Fruit fly (Drosophila melanogaster) whole organism, pupa: ENCODE data around the gene Shab.

Source experiments
- CG10348 ChIP-seq: fragments of 200-800 bp; sonication (Bioruptor generic); IDR thresholded peaks from 2 replicates; pipeline ENCODE4 v1.3.6; 2022; ENCODE audit warnings: missing biosample characterization, missing genetic modification characterization
- CG12605 ChIP-seq: fragments of 200-800 bp; sonication (Bioruptor generic); IDR thresholded peaks from 2 replicates; pipeline ENCODE4 v1.3.6; 2022; ENCODE audit warnings: missing biosample characterization, missing genetic modification characterization
- CG13204 ChIP-seq: fragments of 200-800 bp; sonication (Bioruptor generic); optimal IDR thresholded peaks from 2 replicates; lab custom pipeline; 2018; ENCODE audit warnings: missing biosample characterization, mild to moderate bottlenecking, missing genetic modification characterization, moderate library complexity
- CG14655 ChIP-seq: fragments of 200-800 bp; sonication (Bioruptor generic); optimal IDR thresholded peaks from 3 replicates; lab custom pipeline; 2017; ENCODE audit warnings: mild to moderate bottlenecking, missing biosample characterization, missing genetic modification reagents, missing genetic modification characterization
- CG15710 ChIP-seq: fragments of 200-800 bp; sonication (Bioruptor generic); optimal IDR thresholded peaks from 2 replicates; lab custom pipeline; 2018; ENCODE audit warnings: missing biosample characterization, mild to moderate bottlenecking, missing genetic modification characterization, moderate library complexity
- CG17806 ChIP-seq: fragments of 200-800 bp; sonication (Bioruptor generic); optimal IDR thresholded peaks from 2 replicates; lab custom pipeline; 2018; ENCODE audit warnings: missing biosample characterization, mild to moderate bottlenecking, missing genetic modification characterization, moderate library complexity
- CG32121 ChIP-seq: fragments of 200-800 bp; sonication (Bioruptor generic); IDR thresholded peaks from 2 replicates; pipeline ENCODE4 v1.3.6; 2022; ENCODE audit warnings: missing biosample characterization, missing genetic modification characterization
- CG34367 ChIP-seq: fragments of 200-800 bp; sonication (Bioruptor generic); optimal IDR thresholded peaks from 2 replicates; lab custom pipeline; 2018; ENCODE audit warnings: missing biosample characterization, mild to moderate bottlenecking, missing genetic modification characterization
- CG4496 ChIP-seq: fragments of 200-800 bp; sonication (Bioruptor generic); IDR thresholded peaks from 3 replicates; pipeline ENCODE4 v1.3.6; 2022; ENCODE audit warnings: missing biosample characterization, missing genetic modification characterization
- CG8159 ChIP-seq: fragments of 200-800 bp; sonication (Bioruptor generic); optimal IDR thresholded peaks from 3 replicates; lab custom pipeline; 2018; ENCODE audit warnings: missing biosample characterization, mild to moderate bottlenecking, missing genetic modification characterization, moderate library complexity
- CG8301 ChIP-seq: fragments of 200-800 bp; sonication (Bioruptor generic); optimal IDR thresholded peaks from 2 replicates; lab custom pipeline; 2018; ENCODE audit warnings: missing biosample characterization, mild to moderate bottlenecking, missing genetic modification characterization
- CG9948 ChIP-seq: fragments of 200-800 bp; sonication (Bioruptor generic); optimal IDR thresholded peaks from 2 replicates; lab custom pipeline; 2018; ENCODE audit warnings: missing biosample characterization, mild to moderate bottlenecking, missing genetic modification characterization, moderate library complexity
- D1 ChIP-seq: fragments of 200-800 bp; sonication (Bioruptor generic); optimal IDR thresholded peaks from 2 replicates; lab custom pipeline; 2018; ENCODE audit warnings: missing biosample characterization, mild to moderate bottlenecking, missing genetic modification characterization, moderate library complexity
- EcR ChIP-seq: fragments of 200-800 bp; sonication (Bioruptor generic); optimal IDR thresholded peaks from 3 replicates; lab custom pipeline; 2019; ENCODE audit warnings: missing biosample characterization, missing genetic modification characterization, mild to moderate bottlenecking, moderate library complexity, missing genetic modification reagents
- Ets98B ChIP-seq: fragments of 200-800 bp; sonication (Bioruptor generic); IDR thresholded peaks from 2 replicates; pipeline ENCODE4 v1.3.6; 2022; ENCODE audit warnings: missing biosample characterization, missing genetic modification characterization
- Pif1A ChIP-seq: fragments of 200-800 bp; sonication (Bioruptor generic); optimal IDR thresholded peaks from 3 replicates; lab custom pipeline; 2016; ENCODE audit warnings: missing biosample characterization, missing genetic modification characterization
- Pif1B ChIP-seq: fragments of 200-800 bp; sonication (Bioruptor generic); optimal IDR thresholded peaks from 3 replicates; lab custom pipeline; 2016; ENCODE audit warnings: missing biosample characterization, missing genetic modification characterization
- Snoo ChIP-seq: fragments of 200-800 bp; sonication (Bioruptor generic); optimal IDR thresholded peaks from 3 replicates; lab custom pipeline; 2017; ENCODE audit warnings: missing biosample characterization, mild to moderate bottlenecking, missing genetic modification characterization, inconsistent platforms
- fd96Ca ChIP-seq: fragments of 200-800 bp; sonication (Bioruptor generic); IDR thresholded peaks from 3 replicates; pipeline ENCODE4 v1.3.6; 2022; ENCODE audit warnings: missing biosample characterization, missing genetic modification characterization
- gl ChIP-seq: fragments of 200-800 bp; sonication (Bioruptor generic); optimal IDR thresholded peaks from 2 replicates; lab custom pipeline; 2018; ENCODE audit warnings: missing biosample characterization, mild to moderate bottlenecking, missing genetic modification characterization
- rn ChIP-seq: fragments of 200-800 bp; sonication (Bioruptor generic); IDR thresholded peaks from 2 replicates; pipeline ENCODE4 v1.3.6; 2022; ENCODE audit warnings: missing biosample characterization, missing genetic modification characterization

Shab gene

dm6 chr3L:2885568-2885967, 9.2 kb upstream of the Shab start:
- TF ChIP-seq Pif1B (GFP tag; lab: Kevin White, UChicago) (no peak), EcR (GFP tag; lab: Kevin White, UChicago) (no peak), CG13204 (GFP tag; lab: Kevin White, UChicago) (no peak), rn (GFP tag; lab: Robert Waterston, UW) (no peak), CG4496 (GFP tag; lab: Robert Waterston, UW) (no peak), gl (tag; lab: Kevin White, UChicago) (no peak), D1 (tag; lab: Kevin White, UChicago) (no peak), CG12605 (GFP tag; lab: Robert Waterston, UW) (no peak), CG8159 (tag; lab: Kevin White, UChicago) (no peak), CG8301 (tag; lab: Kevin White, UChicago) (no peak), Snoo (no peak), CG9948 (tag; lab: Kevin White, UChicago) (no peak), Ets98B (GFP tag; lab: Robert Waterston, UW) (no peak), CG34367 (tag; lab: Kevin White, UChicago) (no peak)

dm6 chr3L:2887399-2887798, 7.4 kb upstream of the Shab start:
- no peak for TF ChIP-seq gl (tag; lab: Kevin White, UChicago)
- no peak for TF ChIP-seq CG8159 (tag; lab: Kevin White, UChicago)
- TF ChIP-seq CG15710, result no peak
- no peak for TF ChIP-seq CG12605 (GFP tag; lab: Robert Waterston, UW)
- TF ChIP-seq Snoo, result no peak
- TF ChIP-seq, all 21 proteins: peak for 0

- TF ChIP-seq D1 (tag; lab: Kevin White, UChicago) (no peak), CG12605 (GFP tag; lab: Robert Waterston, UW) (no peak), CG15710 (no peak), gl (tag; lab: Kevin White, UChicago) (no peak), EcR (GFP tag; lab: Kevin White, UChicago) (no peak)
Observed at dm6 chr3L:2888150-2888549, 6.7 kb upstream of the Shab start.

- TF ChIP-seq CG15710 (no peak), Pif1B (GFP tag; lab: Kevin White, UChicago) (no peak), CG8301 (tag; lab: Kevin White, UChicago) (no peak), Snoo (no peak), EcR (GFP tag; lab: Kevin White, UChicago) (no peak), CG14655 (no peak), CG8159 (tag; lab: Kevin White, UChicago) (no peak), CG10348 (no peak), rn (GFP tag; lab: Robert Waterston, UW) (no peak), Ets98B (GFP tag; lab: Robert Waterston, UW) (no peak)
Observed at dm6 chr3L:2892105-2892504, 2.7 kb upstream of the Shab start, which contains the start of gene spz5. Gene spz5, minus strand, starts transcription at chr3L:2892166.

- TF ChIP-seq EcR (GFP tag; lab: Kevin White, UChicago) (no peak), CG12605 (GFP tag; lab: Robert Waterston, UW) (no peak), CG8301 (tag; lab: Kevin White, UChicago) (no peak), Pif1A (GFP tag; lab: Kevin White, UChicago) (no peak), CG15710 (no peak), CG32121 (GFP tag; lab: Robert Waterston, UW) (no peak), CG13204 (GFP tag; lab: Kevin White, UChicago) (no peak), CG4496 (GFP tag; lab: Robert Waterston, UW) (no peak), Pif1B (GFP tag; lab: Kevin White, UChicago) (no peak), CG34367 (tag; lab: Kevin White, UChicago) (no peak), D1 (tag; lab: Kevin White, UChicago) (no peak), CG8159 (tag; lab: Kevin White, UChicago) (no peak), CG9948 (tag; lab: Kevin White, UChicago) (no peak), gl (tag; lab: Kevin White, UChicago) (no peak), CG10348 (no peak), CG14655 (no peak), rn (GFP tag; lab: Robert Waterston, UW) (no peak), Snoo (no peak), fd96Ca (GFP tag; lab: Robert Waterston, UW) (no peak), CG17806 (tag; lab: Kevin White, UChicago) (no peak)
- TF ChIP-seq, all 21 proteins: peak for 0
Observed at dm6 chr3L:2893846-2894511, 838 bp upstream of the Shab start.

- no peak for TF ChIP-seq CG4496 (GFP tag; lab: Robert Waterston, UW)
- no peak for TF ChIP-seq D1 (tag; lab: Kevin White, UChicago)
- no peak for TF ChIP-seq fd96Ca (GFP tag; lab: Robert Waterston, UW)
- TF ChIP-seq Pif1A (GFP tag; lab: Kevin White, UChicago), result no peak
- TF ChIP-seq CG32121 (GFP tag; lab: Robert Waterston, UW), result no peak
- no peak for TF ChIP-seq CG13204 (GFP tag; lab: Kevin White, UChicago)
- TF ChIP-seq CG15710, result no peak
- TF ChIP-seq rn (GFP tag; lab: Robert Waterston, UW), result no peak
- no peak for TF ChIP-seq CG34367 (tag; lab: Kevin White, UChicago)
- TF ChIP-seq CG10348, result no peak
- TF ChIP-seq gl (tag; lab: Kevin White, UChicago), result no peak
- no peak for TF ChIP-seq CG8301 (tag; lab: Kevin White, UChicago)
- TF ChIP-seq Snoo, result no peak
- TF ChIP-seq CG17806 (tag; lab: Kevin White, UChicago), result no peak
- no peak for TF ChIP-seq CG8159 (tag; lab: Kevin White, UChicago)
- no peak for TF ChIP-seq CG12605 (GFP tag; lab: Robert Waterston, UW)
- no peak for TF ChIP-seq Ets98B (GFP tag; lab: Robert Waterston, UW)
- TF ChIP-seq CG9948 (tag; lab: Kevin White, UChicago), result no peak
- no peak for TF ChIP-seq CG14655
- no peak for TF ChIP-seq Pif1B (GFP tag; lab: Kevin White, UChicago)
Observed at dm6 chr3L:2896371-2896958, 1.6 kb downstream of the Shab start.
